Worm (Caenorhabditis elegans) whole organism, L2 larva: ENCODE results near the gene C28H8.3.

Experiments used
- C34F6.9 ChIP-seq: fragments of 150-350 bp; optimal IDR thresholded peaks from 2 replicates; lab custom pipeline; 2014; ENCODE audit warnings: missing biosample characterization, missing genetic modification characterization
- F13H6.1 ChIP-seq: sonication (generic microtip); optimal IDR thresholded peaks from 2 replicates; lab custom pipeline; 2016; ENCODE audit warnings: missing genetic modification characterization, missing compliant biosample characterization
- ceh-82 ChIP-seq: fragments of 150-350 bp; optimal IDR thresholded peaks from 2 replicates; lab custom pipeline; 2014; ENCODE audit warnings: missing biosample characterization, missing genetic modification characterization
- elt-3 ChIP-seq: sonication (generic microtip); optimal IDR thresholded peaks from 2 replicates; lab custom pipeline; 2017; ENCODE audit warnings: missing biosample characterization, missing genetic modification characterization
- fos-1 ChIP-seq: fragments of 150-350 bp; optimal IDR thresholded peaks from 2 replicates; lab custom pipeline; 2014; ENCODE audit warnings: missing biosample characterization, missing genetic modification characterization
- gmeb-1 ChIP-seq: fragments of 150-350 bp; optimal IDR thresholded peaks from 2 replicates; lab custom pipeline; 2014; ENCODE audit warnings: missing biosample characterization, missing genetic modification characterization
- lin-13 ChIP-seq: fragments of 150-350 bp; optimal IDR thresholded peaks from 2 replicates; lab custom pipeline; 2014; ENCODE audit warnings: missing biosample characterization, missing genetic modification reagents, missing genetic modification characterization
- lsy-2 ChIP-seq, 2 experiments: fragments of 150-350 bp in 1 of 2; sonication (generic microtip) in 1 of 2; optimal IDR thresholded peaks; 2 replicates each; lab custom pipeline; 2014 to 2017; ENCODE audit warnings: missing biosample characterization in 2 of 2, missing genetic modification characterization in 2 of 2
- unc-62 ChIP-seq: fragments of 150-350 bp; optimal IDR thresholded peaks from 2 replicates; lab custom pipeline; 2014; ENCODE audit warnings: missing biosample characterization, missing genetic modification reagents, missing genetic modification characterization
- zag-1 ChIP-seq: fragments of 150-350 bp; optimal IDR thresholded peaks from 2 replicates; lab custom pipeline; 2014; ENCODE audit warnings: missing biosample characterization, missing genetic modification characterization
- ztf-11 ChIP-seq: sonication (generic microtip); optimal IDR thresholded peaks from 2 replicates; lab custom pipeline; 2017; ENCODE audit warnings: missing biosample characterization, missing genetic modification characterization
- ztf-4 ChIP-seq: fragments of 150-350 bp; optimal IDR thresholded peaks from 2 replicates; lab custom pipeline; 2014; ENCODE audit warnings: missing biosample characterization, missing genetic modification characterization

ce11 chrIII:5925724-5926123 lies 17.2 kb downstream of the C28H8.3 start, which contains the start of the genes dnc-2 and bcl-7:
- no peak for TF ChIP-seq elt-3
- TF ChIP-seq unc-62 (GFP tag; lab: Kevin White, UChicago) = no peak
- TF ChIP-seq ztf-4 (tag; lab: Kevin White, UChicago) = no peak
- TF ChIP-seq fos-1 (tag; lab: Kevin White, UChicago) = peak; percentile 27
- peak; percentile 41 for TF ChIP-seq lin-13 (GFP tag; lab: Kevin White, UChicago)
- TF ChIP-seq ceh-82 (tag; lab: Kevin White, UChicago) = no peak
- TF ChIP-seq ztf-11 (tag; lab: Kevin White, UChicago) = no peak
- no peak for TF ChIP-seq zag-1 (tag; lab: Kevin White, UChicago)
- TF ChIP-seq F13H6.1 (tag; lab: Kevin White, UChicago) = peak; percentile 26
- TF ChIP-seq C34F6.9 (tag; lab: Kevin White, UChicago) = peak; percentile 85
- peak; percentile 30 to 79 for TF ChIP-seq lsy-2 (tag; optimal IDR thresholded peaks at IDR 0.05; lab: Kevin White, UChicago)
- peak; percentile 47 for TF ChIP-seq gmeb-1 (tag; lab: Kevin White, UChicago)
